Worm (Caenorhabditis elegans) whole organism, L2 larva: ENCODE data around the gene Y37E11B.5.

Experiments used
- C34F6.9 ChIP-seq: fragments of 150-350 bp; optimal IDR thresholded peaks from 2 replicates; lab custom pipeline; 2014; ENCODE audit warnings: missing biosample characterization, missing genetic modification characterization
- F13H6.1 ChIP-seq: sonication (generic microtip); optimal IDR thresholded peaks from 2 replicates; lab custom pipeline; 2016; ENCODE audit warnings: missing genetic modification characterization, missing compliant biosample characterization
- R02D3.7 ChIP-seq: fragments of 150-350 bp; optimal IDR thresholded peaks from 2 replicates; lab custom pipeline; 2014; ENCODE audit warnings: missing biosample characterization, missing genetic modification characterization
- ZK546.5 ChIP-seq: sonication (generic microtip); optimal IDR thresholded peaks from 2 replicates; lab custom pipeline; 2017; ENCODE audit warnings: missing biosample characterization, missing genetic modification characterization
- alr-1 ChIP-seq: fragments of 150-350 bp; optimal IDR thresholded peaks from 2 replicates; lab custom pipeline; 2014; ENCODE audit warnings: missing biosample characterization, missing genetic modification characterization
- ama-1 ChIP-seq: fragments of 150-350 bp; optimal IDR thresholded peaks from 2 replicates; lab custom pipeline; 2018; ENCODE audit warnings: inconsistent platforms
- blmp-1 ChIP-seq: sonication (generic microtip); optimal IDR thresholded peaks from 2 replicates; lab custom pipeline; 2017; ENCODE audit warnings: missing genetic modification characterization, mild to moderate bottlenecking, missing compliant biosample characterization, antibody characterized with exemption, moderate library complexity; ENCODE audit not compliant: insufficient read depth
- ceh-16 ChIP-seq: fragments of 150-350 bp; optimal IDR thresholded peaks from 2 replicates; lab custom pipeline; 2014; ENCODE audit warnings: missing biosample characterization, missing genetic modification characterization
- ceh-82 ChIP-seq: fragments of 150-350 bp; optimal IDR thresholded peaks from 2 replicates; lab custom pipeline; 2014; ENCODE audit warnings: missing biosample characterization, missing genetic modification characterization
- crh-2 ChIP-seq: sonication (generic microtip); optimal IDR thresholded peaks from 2 replicates; lab custom pipeline; 2017; ENCODE audit warnings: missing biosample characterization, missing genetic modification characterization
- egl-27 ChIP-seq: sonication (generic microtip); optimal IDR thresholded peaks from 3 replicates; lab custom pipeline; 2017; ENCODE audit warnings: missing biosample characterization, missing genetic modification reagents, missing genetic modification characterization
- elt-1 ChIP-seq: fragments of 150-350 bp; optimal IDR thresholded peaks from 2 replicates; lab custom pipeline; 2014; ENCODE audit warnings: missing biosample characterization, missing genetic modification characterization
- elt-3 ChIP-seq: sonication (generic microtip); optimal IDR thresholded peaks from 2 replicates; lab custom pipeline; 2017; ENCODE audit warnings: missing biosample characterization, missing genetic modification characterization
- fos-1 ChIP-seq: fragments of 150-350 bp; optimal IDR thresholded peaks from 2 replicates; lab custom pipeline; 2014; ENCODE audit warnings: missing biosample characterization, missing genetic modification characterization
- gmeb-1 ChIP-seq: fragments of 150-350 bp; optimal IDR thresholded peaks from 2 replicates; lab custom pipeline; 2014; ENCODE audit warnings: missing biosample characterization, missing genetic modification characterization
- lin-13 ChIP-seq: fragments of 150-350 bp; optimal IDR thresholded peaks from 2 replicates; lab custom pipeline; 2014; ENCODE audit warnings: missing biosample characterization, missing genetic modification reagents, missing genetic modification characterization
- lin-39 ChIP-seq: fragments of 150-350 bp; optimal IDR thresholded peaks from 2 replicates; lab custom pipeline; 2014; ENCODE audit warnings: missing biosample characterization, missing genetic modification reagents, missing genetic modification characterization
- lsy-2 ChIP-seq, 2 experiments: fragments of 150-350 bp in 1 of 2; sonication (generic microtip) in 1 of 2; optimal IDR thresholded peaks; 2 replicates each; lab custom pipeline; 2014 to 2017; ENCODE audit warnings: missing biosample characterization in 2 of 2, missing genetic modification characterization in 2 of 2
- mab-5 ChIP-seq: fragments of 150-350 bp; optimal IDR thresholded peaks from 2 replicates; lab custom pipeline; 2014; ENCODE audit warnings: missing biosample characterization, missing genetic modification characterization
- mbf-1 ChIP-seq: sonication (generic microtip); optimal IDR thresholded peaks from 2 replicates; lab custom pipeline; 2017; ENCODE audit warnings: missing biosample characterization, missing genetic modification characterization
- mdl-1 ChIP-seq, 2 experiments: fragments of 150-350 bp in 1 of 2; sonication (generic microtip) in 1 of 2; optimal IDR thresholded peaks; 2 replicates each; lab custom pipeline; 2017; ENCODE audit warnings: missing biosample characterization in 2 of 2, missing genetic modification characterization in 2 of 2
- nhr-10 ChIP-seq: sonication (generic microtip); optimal IDR thresholded peaks from 2 replicates; lab custom pipeline; 2017; ENCODE audit warnings: missing biosample characterization, missing genetic modification characterization
- nhr-12 ChIP-seq: fragments of 150-350 bp; optimal IDR thresholded peaks from 2 replicates; lab custom pipeline; 2014; ENCODE audit warnings: missing biosample characterization, missing genetic modification characterization
- nhr-129 ChIP-seq: fragments of 150-350 bp; optimal IDR thresholded peaks from 2 replicates; lab custom pipeline; 2014; ENCODE audit warnings: missing biosample characterization, missing genetic modification characterization
- nhr-23 ChIP-seq: fragments of 150-350 bp; optimal IDR thresholded peaks from 2 replicates; lab custom pipeline; 2014; ENCODE audit warnings: missing biosample characterization, missing genetic modification reagents, missing genetic modification characterization
- nhr-237 ChIP-seq: fragments of 150-350 bp; optimal IDR thresholded peaks from 2 replicates; lab custom pipeline; 2014; ENCODE audit warnings: missing biosample characterization, missing genetic modification characterization
- nhr-25 ChIP-seq: fragments of 150-350 bp; sonication (generic microtip); optimal IDR thresholded peaks from 3 replicates; lab custom pipeline; 2014; ENCODE audit warnings: missing biosample characterization, missing genetic modification characterization
- nhr-6 ChIP-seq: fragments of 150-350 bp; optimal IDR thresholded peaks from 2 replicates; lab custom pipeline; 2014; ENCODE audit warnings: missing biosample characterization, missing genetic modification characterization
- nhr-77 ChIP-seq: fragments of 150-350 bp; optimal IDR thresholded peaks from 2 replicates; lab custom pipeline; 2014; ENCODE audit warnings: missing biosample characterization, missing genetic modification characterization
- peb-1 ChIP-seq: fragments of 150-350 bp; optimal IDR thresholded peaks from 2 replicates; lab custom pipeline; 2014; ENCODE audit warnings: missing biosample characterization, missing genetic modification characterization
- sem-4 ChIP-seq: fragments of 150-350 bp; optimal IDR thresholded peaks from 2 replicates; lab custom pipeline; 2014; ENCODE audit warnings: missing biosample characterization, missing genetic modification reagents, missing genetic modification characterization
- sma-3 ChIP-seq: sonication (generic microtip); optimal IDR thresholded peaks from 2 replicates; lab custom pipeline; 2016; ENCODE audit warnings: missing genetic modification reagents, missing genetic modification characterization, missing compliant biosample characterization
- sma-9 ChIP-seq, 2 experiments: fragments of 150-350 bp in 1 of 2; sonication (generic microtip) in 1 of 2; optimal IDR thresholded peaks; 2 replicates each; lab custom pipeline; 2014 to 2016; ENCODE audit warnings: missing genetic modification characterization in 2 of 2, mild to moderate bottlenecking in 1 of 2, missing biosample characterization in 1 of 2, missing compliant biosample characterization in 1 of 2, missing genetic modification reagents in 1 of 2, moderate library complexity in 1 of 2
- snpc-4 ChIP-seq: fragments of 150-350 bp; optimal IDR thresholded peaks from 2 replicates; lab custom pipeline; 2014; ENCODE audit warnings: missing biosample characterization, missing genetic modification characterization
- unc-39 ChIP-seq: fragments of 150-350 bp; optimal IDR thresholded peaks from 2 replicates; lab custom pipeline; 2014; ENCODE audit warnings: missing biosample characterization, missing genetic modification characterization
- unc-55 ChIP-seq: fragments of 150-350 bp; sonication (generic microtip); optimal IDR thresholded peaks from 3 replicates; lab custom pipeline; 2014; ENCODE audit warnings: missing biosample characterization, missing genetic modification reagents, missing genetic modification characterization
- unc-62 ChIP-seq: fragments of 150-350 bp; optimal IDR thresholded peaks from 2 replicates; lab custom pipeline; 2014; ENCODE audit warnings: missing biosample characterization, missing genetic modification reagents, missing genetic modification characterization
- zag-1 ChIP-seq: fragments of 150-350 bp; optimal IDR thresholded peaks from 2 replicates; lab custom pipeline; 2014; ENCODE audit warnings: missing biosample characterization, missing genetic modification characterization
- ztf-1 ChIP-seq: fragments of 200-800 bp; sonication (Bioruptor generic); conservative IDR thresholded peaks from 2 replicates; pipeline ENCODE4 v1.3.6; 2022; ENCODE audit warnings: missing genetic modification characterization, missing compliant biosample characterization
- ztf-11 ChIP-seq: sonication (generic microtip); optimal IDR thresholded peaks from 2 replicates; lab custom pipeline; 2017; ENCODE audit warnings: missing biosample characterization, missing genetic modification characterization
- ztf-4 ChIP-seq: fragments of 150-350 bp; optimal IDR thresholded peaks from 2 replicates; lab custom pipeline; 2014; ENCODE audit warnings: missing biosample characterization, missing genetic modification characterization

Gene Y37E11B.5

ce11 chrIV:3598452-3598851 lies at the start of gene Y37E11B.5:
TSS of gene Y37E11B.5 (minus strand) at chrIV:3598552.
- TF ChIP-seq egl-27 (tag; lab: Kevin White, UChicago), result no peak
- TF ChIP-seq mab-5 (tag; lab: Kevin White, UChicago), result no peak
- no peak for TF ChIP-seq zag-1 (tag; lab: Kevin White, UChicago)
- TF ChIP-seq ceh-16 (tag; lab: Kevin White, UChicago), result no peak
- TF ChIP-seq unc-55 (GFP tag; lab: Kevin White, UChicago), result no peak
- TF ChIP-seq lin-39 (tag; lab: Kevin White, UChicago), result no peak
- TF ChIP-seq peb-1, result no peak
- no peak for TF ChIP-seq unc-62
- TF ChIP-seq nhr-10 (tag; lab: Kevin White, UChicago), result no peak
- TF ChIP-seq ztf-1, result no peak
- TF ChIP-seq crh-2, result no peak
- no peak for TF ChIP-seq blmp-1 (tag; lab: Kevin White, UChicago)

- no peak for TF ChIP-seq zag-1 (tag; lab: Kevin White, UChicago)
- TF ChIP-seq F13H6.1 (tag; lab: Kevin White, UChicago), result peak; percentile 82
- TF ChIP-seq elt-3 (tag; lab: Kevin White, UChicago), result no peak
- peak; percentile 26 for TF ChIP-seq C34F6.9 (tag; lab: Kevin White, UChicago)
- peak; percentile 77 for TF ChIP-seq sma-9 (GFP tag; optimal IDR thresholded peaks at IDR 0.05; lab: Kevin White, UChicago)
- TF ChIP-seq sma-9 (tag; optimal IDR thresholded peaks at IDR 0.05; lab: Kevin White, UChicago), result no peak
- TF ChIP-seq ztf-4, result peak; percentile 52
- TF ChIP-seq gmeb-1 (tag; lab: Kevin White, UChicago), result peak; percentile 9
- TF ChIP-seq nhr-25 (tag; lab: Kevin White, UChicago), result peak; percentile 43
- TF ChIP-seq nhr-129, result peak; percentile 59
- TF ChIP-seq lsy-2 (tag; optimal IDR thresholded peaks at IDR 0.05; lab: Kevin White, UChicago), result peak in 1 of 2 experiments; percentile 41
- no peak for TF ChIP-seq mab-5 (tag; lab: Kevin White, UChicago)
- TF ChIP-seq nhr-12 (tag; lab: Kevin White, UChicago), result no peak
- TF ChIP-seq unc-55 (GFP tag; lab: Kevin White, UChicago), result no peak
- TF ChIP-seq ztf-11 (tag; lab: Kevin White, UChicago), result no peak
- TF ChIP-seq crh-2, result peak; percentile 13
- TF ChIP-seq ZK546.5 (tag; lab: Kevin White, UChicago), result no peak
- TF ChIP-seq fos-1, result no peak
- no peak for TF ChIP-seq mbf-1 (tag; lab: Kevin White, UChicago)
Observed at ce11 chrIV:3647551-3647950, 49.2 kb upstream of the Y37E11B.5 start.

ce11 chrIV:3646338-3647154 lies 48.2 kb upstream of the Y37E11B.5 start:
- no peak for TF ChIP-seq unc-39 (tag; lab: Kevin White, UChicago)
- TF ChIP-seq ama-1, result no peak
- no peak for TF ChIP-seq lin-39 (tag; lab: Kevin White, UChicago)
- TF ChIP-seq sem-4, result no peak
- TF ChIP-seq elt-1 (tag; lab: Kevin White, UChicago), result no peak
- TF ChIP-seq mbf-1 (tag; lab: Kevin White, UChicago), result no peak

ce11 chrIV:3645487-3645886 lies 47.1 kb upstream of the Y37E11B.5 start:
- no peak for TF ChIP-seq nhr-23 (tag; lab: Kevin White, UChicago)
- no peak for TF ChIP-seq mbf-1 (tag; lab: Kevin White, UChicago)
- no peak for TF ChIP-seq nhr-129
- TF ChIP-seq fos-1, result no peak
- TF ChIP-seq ama-1, result no peak
- no peak for TF ChIP-seq mdl-1 (tag; optimal IDR thresholded peaks at IDR 0.05; lab: Kevin White, UChicago)
- TF ChIP-seq C34F6.9 (tag; lab: Kevin White, UChicago), result no peak
- TF ChIP-seq sma-9 (GFP tag; optimal IDR thresholded peaks at IDR 0.05; lab: Kevin White, UChicago), result no peak
- no peak for TF ChIP-seq sma-9 (tag; optimal IDR thresholded peaks at IDR 0.05; lab: Kevin White, UChicago)
- TF ChIP-seq ztf-11 (tag; lab: Kevin White, UChicago), result no peak
- no peak for TF ChIP-seq F13H6.1 (tag; lab: Kevin White, UChicago)

ce11 chrIV:3644863-3645378 lies 46.6 kb upstream of the Y37E11B.5 start:
- peak; percentile 31 for TF ChIP-seq lin-13
- peak; percentile 30 for TF ChIP-seq F13H6.1 (tag; lab: Kevin White, UChicago)
- no peak for TF ChIP-seq elt-3 (tag; lab: Kevin White, UChicago)
- TF ChIP-seq gmeb-1 (tag; lab: Kevin White, UChicago), result no peak
- no peak for TF ChIP-seq nhr-237 (tag; lab: Kevin White, UChicago)
- TF ChIP-seq nhr-6 (tag; lab: Kevin White, UChicago), result peak; percentile 21
- TF ChIP-seq unc-62, result no peak
- no peak for TF ChIP-seq R02D3.7 (tag; lab: Kevin White, UChicago)
- TF ChIP-seq peb-1, result no peak
- TF ChIP-seq crh-2, result no peak
- peak in 1 of 2 experiments; percentile 57 for TF ChIP-seq lsy-2 (tag; optimal IDR thresholded peaks at IDR 0.05; lab: Kevin White, UChicago)
- peak; percentile 100 for TF ChIP-seq ztf-4
- TF ChIP-seq blmp-1 (tag; lab: Kevin White, UChicago), result no peak
- TF ChIP-seq sma-3 (GFP tag; lab: Kevin White, UChicago), result no peak
- TF ChIP-seq unc-55 (GFP tag; lab: Kevin White, UChicago), result no peak
- TF ChIP-seq zag-1 (tag; lab: Kevin White, UChicago), result no peak
- TF ChIP-seq ceh-82 (tag; lab: Kevin White, UChicago), result no peak
- TF ChIP-seq nhr-77, result no peak
- no peak for TF ChIP-seq ZK546.5 (tag; lab: Kevin White, UChicago)
- TF ChIP-seq snpc-4 (tag; lab: Kevin White, UChicago), result no peak
- no peak for TF ChIP-seq alr-1
- peak; percentile 64 for TF ChIP-seq ama-1
